Fruit fly (Drosophila melanogaster) S2 (cell line): ENCODE results near the gene Slob.

Experiments
- CG8478 ChIP-seq: fragments of >200 bp; optimal IDR thresholded peaks from 2 replicates; lab custom pipeline; 2018
- CTCF ChIP-seq, 2 experiments: fragments of >200 bp; optimal IDR thresholded peaks; 2 replicates each; lab custom pipeline; 2018

Gene Slob

DNA sequence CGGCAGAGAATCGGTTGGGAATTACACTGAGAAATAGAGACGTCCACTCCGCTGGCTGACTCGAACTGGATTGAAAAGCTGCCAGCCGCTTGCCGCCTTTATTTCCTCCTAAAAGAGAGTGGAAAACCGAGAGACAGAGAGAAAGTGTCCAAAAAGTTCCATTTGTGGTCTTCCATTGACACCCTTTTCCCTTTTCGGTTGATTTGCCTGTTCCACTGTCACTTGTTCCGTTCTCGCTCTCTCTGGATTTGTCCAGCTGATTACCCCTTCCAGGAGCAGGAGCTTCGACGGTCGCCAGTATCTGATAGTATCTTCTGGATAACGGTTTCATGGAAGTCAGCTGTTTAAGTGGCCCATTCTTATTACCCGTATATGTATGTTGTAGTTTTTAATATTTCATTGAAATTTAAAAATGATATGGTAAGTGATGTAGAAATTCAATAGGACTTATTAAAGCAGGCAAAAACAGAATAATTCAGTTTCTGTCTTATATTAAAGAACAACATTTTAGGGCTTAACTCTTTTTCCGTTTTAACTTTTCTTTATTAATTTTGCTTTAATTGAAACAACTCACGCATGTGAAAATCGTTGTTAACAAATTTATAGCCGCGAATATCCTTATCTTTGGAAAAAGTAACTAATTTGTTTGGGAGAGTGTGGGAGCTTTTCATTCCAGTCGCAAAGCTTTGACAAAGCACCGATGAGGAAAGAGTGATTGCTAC lies at the start of gene Slob:
Gene Slob (minus strand): TSS at position 51 of the 722 bp plus-strand sequence.
- TF ChIP-seq CG8478 (lab: Kevin White, UChicago) (no peak), CTCF (optimal IDR thresholded peaks at IDR 0.05; lab: Kevin White, UChicago) (no peak)

DNA sequence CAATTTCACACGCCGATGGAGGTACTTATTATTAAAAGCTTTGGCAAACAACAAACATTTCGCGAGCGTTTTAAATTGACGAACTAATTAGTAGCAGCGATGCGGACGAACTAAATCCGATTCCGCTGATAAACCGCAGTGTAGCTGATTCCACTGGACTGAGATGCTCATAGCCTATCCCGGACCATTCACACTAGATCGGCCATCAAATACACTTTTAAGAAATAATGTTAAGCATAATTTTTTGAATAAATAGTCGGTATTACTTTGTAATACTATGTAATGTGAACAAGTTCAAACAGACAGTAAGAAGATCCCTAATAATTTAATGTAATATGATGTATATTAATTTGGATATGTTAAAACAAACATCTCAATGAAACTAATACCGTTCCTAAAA lies 47.8 kb upstream of the Slob start, which contains the start of gene CG13794:
Gene CG13794 (minus strand): TSS at position 101 of the 400 bp plus-strand sequence.
- TF ChIP-seq CTCF (optimal IDR thresholded peaks at IDR 0.05; lab: Kevin White, UChicago) (no peak), CG8478 (lab: Kevin White, UChicago) (no peak)

DNA sequence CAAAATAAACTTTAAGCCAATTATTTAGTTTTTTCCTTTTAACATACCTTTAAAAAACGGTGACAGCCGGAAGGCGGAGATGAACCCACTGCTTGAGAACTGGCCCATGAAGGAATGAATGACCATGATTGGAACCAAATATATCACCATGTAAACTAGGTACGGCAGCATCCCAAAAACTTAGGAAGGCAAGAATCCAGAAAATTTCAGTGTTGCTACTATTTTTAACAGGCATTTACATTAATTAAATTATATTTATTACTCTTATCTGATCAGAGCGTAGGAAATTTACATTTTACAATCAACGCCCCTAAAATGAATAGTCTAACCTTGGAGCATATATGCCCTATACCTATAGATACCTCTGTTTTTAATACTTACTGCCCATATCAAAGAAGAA lies 47.2 kb upstream of the Slob start:
- TF ChIP-seq CG8478 (lab: Kevin White, UChicago): no peak
- TF ChIP-seq CTCF (optimal IDR thresholded peaks at IDR 0.05; lab: Kevin White, UChicago): no peak

- TF ChIP-seq CTCF (optimal IDR thresholded peaks at IDR 0.05; lab: Kevin White, UChicago) (no peak), CG8478 (lab: Kevin White, UChicago) (no peak)
Observed at dm6 chr2L:7719387-7719786, 44.5 kb upstream of the Slob start, which contains the start of gene CG13793. Gene CG13793, minus strand, starts transcription at chr2L:7719487.

DNA sequence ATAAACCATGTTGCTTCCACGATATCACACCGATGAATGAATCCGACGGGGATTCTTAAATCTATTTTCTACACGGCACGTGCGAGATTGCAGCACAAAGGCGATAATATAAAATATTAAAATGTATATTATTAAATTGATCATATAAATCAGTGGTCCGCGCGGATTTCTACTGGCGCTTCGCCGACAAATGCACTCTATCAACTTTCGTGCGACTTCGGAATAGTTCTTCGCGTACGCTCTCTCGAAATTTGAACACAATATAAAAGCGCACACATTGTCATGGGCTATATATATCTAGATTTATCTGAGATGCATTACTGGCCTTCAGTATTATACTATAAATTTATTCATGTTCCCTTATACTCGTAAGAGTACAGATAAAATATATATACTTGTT lies 41.7 kb upstream of the Slob start, which contains the start of gene CG33296:
Gene CG33296 (minus strand): TSS at position 101 of the 400 bp plus-strand sequence.
- TF ChIP-seq CTCF (optimal IDR thresholded peaks at IDR 0.05; lab: Kevin White, UChicago) (no peak), CG8478 (lab: Kevin White, UChicago) (no peak)

- no peak for TF ChIP-seq CG8478 (lab: Kevin White, UChicago)
- no peak for TF ChIP-seq CTCF (optimal IDR thresholded peaks at IDR 0.05; lab: Kevin White, UChicago)
Observed at dm6 chr2L:7711034-7711685, 36.3 kb upstream of the Slob start.

- TF ChIP-seq CTCF (optimal IDR thresholded peaks at IDR 0.05; lab: Kevin White, UChicago) (no peak), CG8478 (lab: Kevin White, UChicago) (no peak)
Observed at dm6 chr2L:7710580-7710979, 35.7 kb upstream of the Slob start, which contains the start of gene Ntl. Gene Ntl, plus strand, starts transcription at chr2L:7710880.

DNA sequence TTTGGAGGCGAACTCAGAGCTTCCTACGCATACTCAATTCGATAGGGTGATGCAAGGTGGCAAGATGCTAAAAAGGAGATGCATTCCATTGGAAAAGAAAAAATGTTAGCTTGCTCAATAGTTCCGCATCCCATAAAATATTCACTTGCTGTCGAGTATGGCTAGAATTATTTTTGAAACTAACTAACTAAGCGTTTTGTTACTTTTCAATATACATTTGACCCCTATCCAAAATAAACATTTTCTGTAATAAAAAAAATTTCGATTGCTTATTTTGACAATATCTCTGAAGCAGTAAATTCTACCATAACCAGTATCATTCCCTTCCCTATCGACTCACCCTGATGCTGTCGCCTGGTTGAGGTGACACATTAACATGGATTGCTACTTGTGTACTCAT lies 28.7 kb upstream of the Slob start:
- TF ChIP-seq CTCF (optimal IDR thresholded peaks at IDR 0.05; lab: Kevin White, UChicago) (no peak), CG8478 (lab: Kevin White, UChicago) (no peak)

- no peak for TF ChIP-seq CTCF (optimal IDR thresholded peaks at IDR 0.05; lab: Kevin White, UChicago)
- no peak for TF ChIP-seq CG8478 (lab: Kevin White, UChicago)
Observed at dm6 chr2L:7702383-7703188, 27.7 kb upstream of the Slob start, which contains the start of gene Tep3. Gene Tep3, plus strand, starts transcription at chr2L:7702805.

DNA sequence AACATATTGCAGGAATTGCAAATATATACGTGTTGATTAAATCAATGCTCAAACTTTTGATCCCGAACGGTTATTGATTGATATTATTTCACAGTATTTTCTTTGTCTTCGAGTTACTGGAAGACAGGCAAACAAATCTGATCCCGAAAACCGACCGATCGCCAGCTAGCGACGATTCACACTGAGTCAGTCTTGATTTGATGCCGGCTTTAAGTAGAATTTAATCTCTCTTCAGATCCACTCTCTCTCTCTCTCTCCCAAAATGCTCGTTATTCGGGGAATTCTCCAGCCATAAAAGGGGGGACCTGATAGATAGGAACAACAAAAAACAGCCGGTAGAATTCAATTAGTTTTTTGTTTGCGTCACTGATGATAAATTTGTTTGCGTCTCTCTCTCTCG lies 26.5 kb upstream of the Slob start, which contains the start of gene Tep2:
Gene Tep2 (minus strand): TSS at position 185 of the 400 bp plus-strand sequence.
- TF ChIP-seq CTCF (optimal IDR thresholded peaks at IDR 0.05; lab: Kevin White, UChicago) (no peak), CG8478 (lab: Kevin White, UChicago) (no peak)

DNA sequence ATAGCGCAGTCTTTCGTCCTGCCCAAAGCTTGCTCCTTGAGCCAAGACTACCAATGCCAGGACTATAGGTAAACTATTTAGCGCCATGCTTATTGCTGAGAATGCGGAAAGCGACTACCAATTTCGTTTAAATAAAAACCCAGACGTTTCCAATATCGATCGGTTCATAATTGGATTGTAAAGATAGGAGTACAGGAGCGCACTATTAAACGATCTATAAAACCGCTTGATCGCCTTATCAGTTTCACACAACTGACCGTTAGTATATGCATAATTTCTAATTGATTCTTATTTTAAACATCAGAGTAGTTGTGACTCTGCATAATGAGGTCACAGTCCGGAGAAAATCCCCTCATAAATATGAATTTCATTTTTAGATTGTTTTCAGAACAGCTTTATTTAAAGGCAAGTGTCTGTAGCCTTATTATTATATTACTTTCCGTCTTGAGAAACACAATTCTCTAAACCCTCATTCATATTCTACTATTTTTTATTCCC lies 17.8 kb upstream of the Slob start, which contains the start of the genes CG7025 and CG43235:
Gene CG7025 (minus strand): TSS at position 101 of the 498 bp plus-strand sequence.
Gene CG43235 (plus strand): TSS at position 448 of the 498 bp plus-strand sequence.
- no peak for TF ChIP-seq CG8478 (lab: Kevin White, UChicago)
- no peak for TF ChIP-seq CTCF (optimal IDR thresholded peaks at IDR 0.05; lab: Kevin White, UChicago)

dm6 chr2L:7690961-7691360 lies 16.1 kb upstream of the Slob start, which contains the start of gene CG18585:
Gene CG18585, minus strand, starts transcription at chr2L:7691061.
- TF ChIP-seq CTCF (optimal IDR thresholded peaks at IDR 0.05; lab: Kevin White, UChicago) (no peak), CG8478 (lab: Kevin White, UChicago) (no peak)

- TF ChIP-seq CG8478 (lab: Kevin White, UChicago) (no peak), CTCF (optimal IDR thresholded peaks at IDR 0.05; lab: Kevin White, UChicago) (no peak)
Observed at dm6 chr2L:7690449-7690848, 15.6 kb upstream of the Slob start.

- TF ChIP-seq CTCF (optimal IDR thresholded peaks at IDR 0.05; lab: Kevin White, UChicago): no peak
- no peak for TF ChIP-seq CG8478 (lab: Kevin White, UChicago)
Observed at dm6 chr2L:7685290-7685689, 10.4 kb upstream of the Slob start.
